Worm (Caenorhabditis elegans): Measurements from ENCODE around the gene spp-16.
A peak's percentile ranks its signal among the peaks of the same experiment; 100 is the strongest.

ce11 chrV:10909959-10910358, 8.9 kb upstream of the spp-16 start:
- TF ChIP-seq ama-1 (optimal IDR thresholded peaks at IDR 0.05) = no peak
- TF ChIP-seq pqm-1 (tag; optimal IDR thresholded peaks at IDR 0.05) = no peak
- peak in 1 of 2 experiments; percentile 26 for TF ChIP-seq lsy-2 (tag; optimal IDR thresholded peaks at IDR 0.05)

Measured in whole organism, L1 larva.